Fruit fly (Drosophila melanogaster) whole organism, embryonic: ENCODE results near the gene Coq5.

Experiments
- CG2120 ChIP-seq: fragments of 200-800 bp; sonication (Bioruptor generic); optimal IDR thresholded peaks from 3 replicates; lab custom pipeline; 2016; ENCODE audit warnings: missing biosample characterization, missing genetic modification characterization
- ara ChIP-seq: fragments of 200-800 bp; sonication (Bioruptor generic); IDR thresholded peaks from 2 replicates; pipeline ENCODE4 v1.3.6; 2022; ENCODE audit warnings: missing biosample characterization, missing genetic modification characterization
- h ChIP-seq: fragments of >200 bp; optimal IDR thresholded peaks from 2 replicates; lab custom pipeline; 2017
- sisA ChIP-seq: fragments of 200-800 bp; sonication (Bioruptor generic); IDR thresholded peaks from 2 replicates; pipeline ENCODE4 v1.3.6; 2022; ENCODE audit warnings: missing biosample characterization, missing genetic modification characterization

- TF ChIP-seq CG2120 (no peak), ara (GFP tag; lab: Robert Waterston, UW) (no peak), h (lab: Kevin White, UChicago) (no peak), sisA (no peak)
Measured at dm6 chrX:13202162-13202561, 7.8 kb upstream of the Coq5 start, which contains the start of gene CG44437.
